Worm (Caenorhabditis elegans) whole organism, young adult: ENCODE data around the gene ilys-6.

Experiments used
- Y79H2A.3 ChIP-seq: fragments of 200-800 bp; sonication (Bioruptor generic); conservative IDR thresholded peaks from 2 replicates; pipeline ENCODE4 v1.3.6; 2022; ENCODE audit warnings: missing genetic modification reagents, missing genetic modification characterization, missing compliant biosample characterization
- atf-7 ChIP-seq: sonication (generic microtip); optimal IDR thresholded peaks from 2 replicates; lab custom pipeline; 2017; ENCODE audit warnings: mild to moderate bottlenecking, missing genetic modification characterization, missing compliant biosample characterization
- dpff-1 ChIP-seq: sonication (generic microtip); optimal IDR thresholded peaks from 2 replicates; lab custom pipeline; 2017; ENCODE audit warnings: mild to moderate bottlenecking, missing genetic modification characterization, missing compliant biosample characterization
- efl-1 ChIP-seq: fragments of 150-350 bp; optimal IDR thresholded peaks from 2 replicates; lab custom pipeline; 2014; ENCODE audit warnings: missing biosample characterization, missing genetic modification reagents, missing genetic modification characterization
- egrh-3 ChIP-seq: fragments of 200-800 bp; sonication (Bioruptor generic); IDR thresholded peaks from 2 replicates; pipeline ENCODE4 v1.3.6; 2022; ENCODE audit warnings: missing genetic modification reagents, missing genetic modification characterization, missing compliant biosample characterization
- ets-4 ChIP-seq: fragments of 200-800 bp; sonication (Bioruptor generic); optimal IDR thresholded peaks from 2 replicates; lab custom pipeline; 2018; ENCODE audit warnings: mild to moderate bottlenecking, missing genetic modification characterization, missing compliant biosample characterization
- hlh-12 ChIP-seq: sonication (generic microtip); optimal IDR thresholded peaks from 2 replicates; lab custom pipeline; 2016; ENCODE audit warnings: missing genetic modification characterization, missing compliant biosample characterization
- hmg-20 ChIP-seq: fragments of 200-800 bp; sonication (Bioruptor generic); IDR thresholded peaks from 2 replicates; pipeline ENCODE4 v1.3.6; 2022; ENCODE audit warnings: missing genetic modification reagents, missing genetic modification characterization, missing compliant biosample characterization
- nfya-1 ChIP-seq: sonication (generic microtip); optimal IDR thresholded peaks from 2 replicates; lab custom pipeline; 2017; ENCODE audit warnings: antibody characterized with exemption, missing compliant biosample characterization, missing genetic modification characterization, borderline replicate concordance; ENCODE audit not compliant: insufficient read depth
- nhr-179 ChIP-seq: sonication (generic microtip); optimal IDR thresholded peaks from 2 replicates; lab custom pipeline; 2016; ENCODE audit warnings: mild to moderate bottlenecking, missing genetic modification characterization, missing compliant biosample characterization
- tbp1 ChIP-seq: fragments of 200-800 bp; sonication (Bioruptor generic); optimal IDR thresholded peaks from 2 replicates; lab custom pipeline; 2018; ENCODE audit warnings: mild to moderate bottlenecking, missing genetic modification characterization, missing compliant biosample characterization
- unc-130 ChIP-seq: sonication (generic microtip); optimal IDR thresholded peaks from 2 replicates; lab custom pipeline; 2016; ENCODE audit warnings: missing genetic modification reagents, missing genetic modification characterization, missing compliant biosample characterization
- unc-62 ChIP-seq: fragments of 150-350 bp; optimal IDR thresholded peaks from 2 replicates; lab custom pipeline; 2014; ENCODE audit warnings: missing biosample characterization, missing genetic modification reagents, missing genetic modification characterization
- zim-3 ChIP-seq: sonication (generic microtip); optimal IDR thresholded peaks from 2 replicates; lab custom pipeline; 2017; ENCODE audit warnings: mild to moderate bottlenecking, missing genetic modification characterization, moderate library complexity, missing compliant biosample characterization

- TF ChIP-seq nhr-179 (no peak), zim-3 (no peak), atf-7 (tag; lab: Kevin White, UChicago) (no peak), nfya-1 (tag; lab: Kevin White, UChicago) (no peak), hlh-12 (tag; lab: Kevin White, UChicago) (no peak), Y79H2A.3 (GFP tag; lab: Robert Waterston, UW) (no peak), ets-4 (no peak), hmg-20 (GFP tag; lab: Robert Waterston, UW) (no peak), tbp1 (GFP tag; lab: Kevin White, UChicago) (no peak), dpff-1 (tag; lab: Kevin White, UChicago) (no peak), unc-130 (GFP tag; lab: Kevin White, UChicago) (no peak), egrh-3 (GFP tag; lab: Robert Waterston, UW) (no peak), unc-62 (GFP tag; lab: Kevin White, UChicago) (no peak), efl-1 (GFP tag; lab: Kevin White, UChicago) (no peak)
These were observed 39.2 kb upstream of the ilys-6 start, which contains the start of gene ubc-1 for ce11 chrIV:4102720-4103119.
